Worm (Caenorhabditis elegans) whole organism, early embryonic: ENCODE measurements around the gene nap-1.

Experiments used
- B0310.2 ChIP-seq: sonication (generic microtip); optimal IDR thresholded peaks from 2 replicates; lab custom pipeline; 2016; ENCODE audit warnings: mild to moderate bottlenecking, missing genetic modification characterization, missing compliant biosample characterization
- F13C5.2 ChIP-seq: sonication (generic microtip); optimal IDR thresholded peaks from 2 replicates; lab custom pipeline; 2017; ENCODE audit warnings: mild to moderate bottlenecking, missing genetic modification characterization, inconsistent platforms, missing compliant biosample characterization
- aly-1 ChIP-seq: sonication (generic microtip); optimal IDR thresholded peaks from 2 replicates; lab custom pipeline; 2016; ENCODE audit warnings: missing genetic modification characterization, missing compliant biosample characterization
- ama-1 ChIP-seq: fragments of 150-350 bp; optimal IDR thresholded peaks from 2 replicates; lab custom pipeline; 2014
- ceh-13 ChIP-seq: fragments of 200-800 bp; sonication (Bioruptor generic); optimal IDR thresholded peaks from 2 replicates; lab custom pipeline; 2018; ENCODE audit warnings: mild to moderate bottlenecking, missing genetic modification characterization, missing compliant biosample characterization
- ceh-36 ChIP-seq: sonication (generic microtip); optimal IDR thresholded peaks from 2 replicates; lab custom pipeline; 2016; ENCODE audit warnings: missing genetic modification characterization, inconsistent platforms, missing compliant biosample characterization
- ets-7 ChIP-seq: sonication (generic microtip); optimal IDR thresholded peaks from 2 replicates; lab custom pipeline; 2016; ENCODE audit warnings: missing genotype, missing genetic modification characterization, missing compliant biosample characterization
- flt-1 ChIP-seq: fragments of 200-800 bp; sonication (Bioruptor generic); IDR thresholded peaks from 2 replicates; pipeline ENCODE4 v1.3.6; 2022; ENCODE audit warnings: missing genetic modification characterization, missing compliant biosample characterization
- hmbx-1 ChIP-seq: sonication (generic microtip); optimal IDR thresholded peaks from 2 replicates; lab custom pipeline; 2016; ENCODE audit warnings: mild to moderate bottlenecking, missing genetic modification characterization, missing compliant biosample characterization
- hmg-4 ChIP-seq: fragments of 200-800 bp; sonication (Bioruptor generic); optimal IDR thresholded peaks from 2 replicates; lab custom pipeline; 2018; ENCODE audit warnings: mild to moderate bottlenecking, missing genetic modification characterization, missing compliant biosample characterization
- hnd-1 ChIP-seq: sonication (generic microtip); optimal IDR thresholded peaks from 2 replicates; lab custom pipeline; 2016; ENCODE audit warnings: missing genetic modification characterization, missing compliant biosample characterization
- pes-1 ChIP-seq: fragments of 200-800 bp; sonication (Bioruptor generic); IDR thresholded peaks from 2 replicates; pipeline ENCODE4 v1.3.6; 2022; ENCODE audit warnings: missing genetic modification reagents, missing genetic modification characterization, missing compliant biosample characterization
- scrt-1 ChIP-seq: fragments of 200-800 bp; sonication (Bioruptor generic); IDR thresholded peaks from 2 replicates; pipeline ENCODE4 v1.3.6; 2022; ENCODE audit warnings: missing genetic modification characterization, missing compliant biosample characterization
- sea-1 ChIP-seq: fragments of 200-800 bp; sonication (Bioruptor generic); conservative IDR thresholded peaks from 2 replicates; pipeline ENCODE4 v1.3.6; 2022; ENCODE audit warnings: missing genetic modification characterization, missing compliant biosample characterization
- tbx-11 ChIP-seq: fragments of 200-800 bp; sonication (Bioruptor generic); IDR thresholded peaks from 2 replicates; pipeline ENCODE4 v1.3.6; 2022; ENCODE audit warnings: missing genetic modification characterization, missing compliant biosample characterization
- tbx-37 ChIP-seq: fragments of 200-800 bp; sonication (Bioruptor generic); conservative IDR thresholded peaks from 2 replicates; pipeline ENCODE4 v1.3.6; 2022; ENCODE audit warnings: missing genetic modification reagents, missing genetic modification characterization, missing compliant biosample characterization
- tra-4 ChIP-seq: sonication (generic microtip); optimal IDR thresholded peaks from 2 replicates; lab custom pipeline; 2017; ENCODE audit warnings: missing genetic modification characterization, missing compliant biosample characterization

Gene nap-1

DNA sequence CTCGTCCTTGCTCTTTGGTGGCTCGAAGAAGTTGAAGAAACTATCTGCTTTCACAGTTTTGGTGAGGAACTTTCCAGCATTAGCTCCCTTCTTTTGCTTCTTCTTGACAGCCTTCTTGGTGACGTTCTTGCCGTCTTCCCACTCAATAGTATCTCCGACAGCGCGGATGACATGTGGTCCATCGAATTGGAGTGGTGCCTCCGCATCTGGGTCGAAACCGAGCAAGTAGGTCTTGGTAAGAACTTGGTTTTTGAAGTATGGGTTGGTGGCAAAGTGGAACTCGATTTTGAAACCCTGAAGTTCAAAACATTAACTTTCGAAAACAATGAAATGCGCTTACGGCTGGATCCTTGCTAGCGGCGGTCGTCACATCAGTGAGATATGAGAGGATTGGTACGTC is 839 bp downstream of the nap-1 start:
- no peak for TF ChIP-seq aly-1 (tag; lab: Kevin White, UChicago)
- no peak for TF ChIP-seq ama-1

DNA sequence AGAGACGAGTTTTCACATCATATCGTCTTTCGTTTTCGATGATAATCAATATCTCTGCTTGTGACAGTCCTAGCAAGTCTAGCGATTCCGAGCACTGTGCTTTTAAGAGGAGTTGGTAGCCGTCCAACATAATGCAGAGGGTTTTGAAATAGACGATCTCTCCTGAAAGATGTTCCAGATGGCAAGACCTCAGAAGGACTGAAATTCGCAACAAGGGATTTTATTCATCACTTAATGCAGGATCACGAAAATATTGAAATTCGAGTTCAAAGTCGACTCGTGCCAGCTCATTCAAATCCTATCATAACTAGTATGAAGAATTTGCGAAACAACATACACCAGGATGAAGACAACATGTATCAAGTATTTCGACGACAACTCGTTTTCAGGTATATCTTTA is 1.6 kb downstream of the nap-1 start, which contains the start of gene D2096.7:
Gene D2096.7, minus strand, starts transcription at position 130 of the 400 bp plus-strand sequence.
- TF ChIP-seq tra-4 (tag; lab: Kevin White, UChicago) (no peak), ama-1 (no peak), hmg-4 (GFP tag; lab: Kevin White, UChicago) (no peak), tbx-37 (no peak), scrt-1 (no peak), B0310.2 (tag; lab: Kevin White, UChicago) (no peak), ceh-36 (tag; lab: Kevin White, UChicago) (no peak), hmbx-1 (tag; lab: Kevin White, UChicago) (no peak), hnd-1 (tag; lab: Kevin White, UChicago) (no peak), flt-1 (GFP tag; lab: Robert Waterston, UW) (no peak), pes-1 (no peak), ets-7 (no peak), sea-1 (GFP tag; lab: Robert Waterston, UW) (no peak), tbx-11 (no peak), F13C5.2 (tag; lab: Kevin White, UChicago) (no peak), aly-1 (tag; lab: Kevin White, UChicago) (no peak), ceh-13 (GFP tag; lab: Kevin White, UChicago) (no peak)

- TF ChIP-seq aly-1 (tag; lab: Kevin White, UChicago) (no peak), sea-1 (GFP tag; lab: Robert Waterston, UW) (no peak), ets-7 (no peak), ceh-36 (tag; lab: Kevin White, UChicago) (no peak), tbx-37 (no peak)
Observed at ce11 chrIV:8376923-8377322, 2.2 kb downstream of the nap-1 start.

DNA sequence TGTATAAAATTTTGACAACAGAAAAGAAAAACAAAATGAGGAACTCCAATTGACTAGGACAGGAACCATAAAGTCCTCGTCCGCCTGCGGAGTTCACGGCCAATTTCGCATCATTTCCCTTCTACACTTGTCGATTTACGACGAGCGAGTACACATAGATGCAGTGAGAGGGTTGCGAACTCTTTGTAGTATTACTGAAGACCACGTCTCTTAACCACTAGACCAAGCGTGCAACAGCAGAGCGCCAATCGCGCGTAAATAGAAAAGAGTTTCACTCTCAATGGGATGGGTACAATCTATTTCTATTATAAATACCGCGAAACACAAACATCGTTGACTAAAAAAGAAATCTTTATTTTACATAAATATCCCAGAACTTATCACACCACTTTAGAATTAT is 3.7 kb downstream of the nap-1 start:
- TF ChIP-seq hnd-1 (tag; lab: Kevin White, UChicago) (peak; percentile 82), F13C5.2 (tag; lab: Kevin White, UChicago) (peak; percentile 92), hmbx-1 (tag; lab: Kevin White, UChicago) (peak; percentile 88), ama-1 (no peak), scrt-1 (peak; percentile 93), ceh-13 (GFP tag; lab: Kevin White, UChicago) (peak; percentile 82), ceh-36 (tag; lab: Kevin White, UChicago) (peak; percentile 91), flt-1 (GFP tag; lab: Robert Waterston, UW) (peak; percentile 94), hmg-4 (GFP tag; lab: Kevin White, UChicago) (peak; percentile 96), tra-4 (tag; lab: Kevin White, UChicago) (peak; percentile 84), pes-1 (peak; percentile 94), sea-1 (GFP tag; lab: Robert Waterston, UW) (peak; percentile 92), tbx-11 (peak; percentile 88), tbx-37 (peak; percentile 94), B0310.2 (tag; lab: Kevin White, UChicago) (peak; percentile 85), aly-1 (tag; lab: Kevin White, UChicago) (peak; percentile 91), ets-7 (peak; percentile 75)

DNA sequence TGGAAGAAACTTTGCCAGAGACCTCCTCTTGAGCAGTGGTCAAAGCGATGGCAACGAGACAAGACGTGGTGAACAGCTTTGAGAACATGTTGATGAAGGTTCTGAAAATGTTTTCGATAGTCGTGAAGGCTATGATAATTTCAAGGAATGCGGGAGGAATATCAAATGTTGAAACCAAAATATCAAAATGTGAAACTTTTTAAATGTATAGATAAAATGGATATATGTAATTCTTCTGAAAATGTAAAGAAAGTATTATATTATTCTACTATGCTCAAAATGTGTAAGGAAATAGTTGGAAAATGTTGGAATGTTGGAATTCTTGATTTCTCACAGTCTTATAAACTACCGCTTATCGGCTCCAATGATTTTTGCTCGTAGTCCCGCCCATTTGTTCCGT is 10.0 kb downstream of the nap-1 start, which contains the start of gene D2096.6:
Gene D2096.6, minus strand, starts transcription at position 101 of the 400 bp plus-strand sequence.
- no peak for TF ChIP-seq tra-4 (tag; lab: Kevin White, UChicago)
- no peak for TF ChIP-seq hmg-4 (GFP tag; lab: Kevin White, UChicago)
- TF ChIP-seq flt-1 (GFP tag; lab: Robert Waterston, UW), result no peak
- TF ChIP-seq ceh-36 (tag; lab: Kevin White, UChicago), result no peak
- no peak for TF ChIP-seq scrt-1
- no peak for TF ChIP-seq F13C5.2 (tag; lab: Kevin White, UChicago)
- no peak for TF ChIP-seq B0310.2 (tag; lab: Kevin White, UChicago)
- no peak for TF ChIP-seq ceh-13 (GFP tag; lab: Kevin White, UChicago)

DNA sequence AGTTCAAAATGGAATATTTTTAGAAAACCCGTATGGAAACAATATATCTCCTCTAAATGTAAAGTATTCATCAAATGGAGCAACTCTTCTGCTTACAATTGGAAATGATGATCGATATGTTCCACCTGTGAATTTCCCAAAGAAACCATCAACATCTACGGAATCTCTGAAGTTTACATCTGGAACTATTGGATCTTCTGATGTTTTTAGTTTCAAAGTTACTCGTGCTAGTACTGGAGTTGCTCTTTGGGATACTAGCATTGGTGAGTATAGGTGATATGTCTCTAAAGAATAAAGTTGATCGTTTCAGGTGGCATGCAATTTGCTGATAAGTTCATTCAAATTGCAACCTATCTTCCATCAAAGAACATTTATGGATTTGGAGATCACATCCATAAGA is 11.2 kb downstream of the nap-1 start:
- TF ChIP-seq scrt-1 (no peak), aly-1 (tag; lab: Kevin White, UChicago) (no peak), sea-1 (GFP tag; lab: Robert Waterston, UW) (no peak), F13C5.2 (tag; lab: Kevin White, UChicago) (no peak), tbx-11 (no peak), ceh-13 (GFP tag; lab: Kevin White, UChicago) (no peak), ama-1 (no peak), tra-4 (tag; lab: Kevin White, UChicago) (no peak), ceh-36 (tag; lab: Kevin White, UChicago) (no peak), hmg-4 (GFP tag; lab: Kevin White, UChicago) (no peak), hnd-1 (tag; lab: Kevin White, UChicago) (no peak), ets-7 (no peak), pes-1 (no peak)

- TF ChIP-seq tra-4 (tag; lab: Kevin White, UChicago) (no peak), tbx-37 (no peak), ets-7 (no peak), ama-1 (no peak), ceh-13 (GFP tag; lab: Kevin White, UChicago) (no peak), scrt-1 (no peak), hmbx-1 (tag; lab: Kevin White, UChicago) (no peak), hnd-1 (tag; lab: Kevin White, UChicago) (no peak), tbx-11 (no peak), aly-1 (tag; lab: Kevin White, UChicago) (no peak), hmg-4 (GFP tag; lab: Kevin White, UChicago) (no peak), pes-1 (no peak), B0310.2 (tag; lab: Kevin White, UChicago) (no peak), ceh-36 (tag; lab: Kevin White, UChicago) (no peak), flt-1 (GFP tag; lab: Robert Waterston, UW) (no peak), F13C5.2 (tag; lab: Kevin White, UChicago) (no peak)
Observed at ce11 chrIV:8366295-8366694, 12.8 kb downstream of the nap-1 start, which contains the start of gene aagr-1. Gene aagr-1, plus strand, starts transcription at chrIV:8366521.
